Worm (Caenorhabditis elegans) whole organism, L3 larva: ENCODE measurements around the gene F21C10.9.

Experiments
- R02D3.7 ChIP-seq: fragments of 150-350 bp; optimal IDR thresholded peaks from 2 replicates; lab custom pipeline; 2014; ENCODE audit warnings: missing biosample characterization, missing genetic modification characterization
- ceh-16 ChIP-seq: sonication (generic microtip); optimal IDR thresholded peaks from 2 replicates; lab custom pipeline; 2017; ENCODE audit warnings: missing biosample characterization, missing genetic modification characterization
- ceh-82 ChIP-seq: fragments of 150-350 bp; optimal IDR thresholded peaks from 2 replicates; lab custom pipeline; 2014; ENCODE audit warnings: missing biosample characterization, missing genetic modification characterization
- ceh-9 ChIP-seq: sonication (generic microtip); optimal IDR thresholded peaks from 2 replicates; lab custom pipeline; 2018; ENCODE audit warnings: missing biosample characterization, missing genetic modification characterization
- daf-12 ChIP-seq: fragments of 150-350 bp; optimal IDR thresholded peaks from 2 replicates; lab custom pipeline; 2014; ENCODE audit warnings: missing biosample characterization, missing genetic modification reagents, missing genetic modification characterization
- egl-27 ChIP-seq: sonication (generic microtip); optimal IDR thresholded peaks from 4 replicates; lab custom pipeline; 2017; ENCODE audit warnings: missing biosample characterization, missing genetic modification reagents, missing genetic modification characterization
- egl-5 ChIP-seq: fragments of 150-350 bp; optimal IDR thresholded peaks from 2 replicates; lab custom pipeline; 2017; ENCODE audit warnings: missing biosample characterization, missing genetic modification reagents, missing genetic modification characterization, inconsistent platforms
- elt-1 ChIP-seq: fragments of 150-350 bp; optimal IDR thresholded peaks from 2 replicates; lab custom pipeline; 2014; ENCODE audit warnings: missing biosample characterization, missing genetic modification characterization
- elt-2 ChIP-seq: sonication (generic microtip); optimal IDR thresholded peaks from 2 replicates; lab custom pipeline; 2016; ENCODE audit warnings: missing genetic modification reagents, mild to moderate bottlenecking, missing genetic modification characterization, missing compliant biosample characterization
- fkh-2 ChIP-seq: fragments of 150-350 bp; optimal IDR thresholded peaks from 2 replicates; lab custom pipeline; 2014; ENCODE audit warnings: missing biosample characterization, missing genetic modification reagents, missing genetic modification characterization
- hmg-11 ChIP-seq: sonication (generic microtip); optimal IDR thresholded peaks from 2 replicates; lab custom pipeline; 2016; ENCODE audit warnings: missing genetic modification characterization, missing compliant biosample characterization
- jun-1 ChIP-seq: fragments of 150-350 bp; optimal IDR thresholded peaks from 2 replicates; lab custom pipeline; 2014; ENCODE audit warnings: missing biosample characterization, missing genetic modification reagents, missing genetic modification characterization
- lsy-12 ChIP-seq: sonication (generic microtip); optimal IDR thresholded peaks from 2 replicates; lab custom pipeline; 2016; ENCODE audit warnings: mild to moderate bottlenecking, missing genetic modification characterization, missing compliant biosample characterization
- nfya-1 ChIP-seq: sonication (generic microtip); optimal IDR thresholded peaks from 2 replicates; lab custom pipeline; 2017; ENCODE audit warnings: missing genetic modification characterization, mild to moderate bottlenecking, missing compliant biosample characterization, antibody characterized with exemption, moderate library complexity; ENCODE audit not compliant: insufficient read depth
- nhr-23 ChIP-seq: fragments of 150-350 bp; optimal IDR thresholded peaks from 2 replicates; lab custom pipeline; 2014; ENCODE audit warnings: missing biosample characterization, missing genetic modification reagents, missing genetic modification characterization
- nhr-237 ChIP-seq: fragments of 150-350 bp; optimal IDR thresholded peaks from 2 replicates; lab custom pipeline; 2014; ENCODE audit warnings: missing biosample characterization, missing genetic modification characterization
- nhr-25 ChIP-seq: sonication (generic microtip); optimal IDR thresholded peaks from 2 replicates; lab custom pipeline; 2017; ENCODE audit warnings: missing biosample characterization, missing genetic modification characterization
- nhr-43 ChIP-seq: sonication (generic microtip); optimal IDR thresholded peaks from 2 replicates; lab custom pipeline; 2016; ENCODE audit warnings: mild to moderate bottlenecking, missing genetic modification characterization, missing compliant biosample characterization; ENCODE audit not compliant: poor library complexity, severe bottlenecking
- nhr-67 ChIP-seq: fragments of 150-350 bp; optimal IDR thresholded peaks from 2 replicates; lab custom pipeline; 2014; ENCODE audit warnings: missing biosample characterization, missing genetic modification characterization
- pha-4 ChIP-seq: fragments of 150-350 bp; optimal IDR thresholded peaks from 2 replicates; lab custom pipeline; 2014; ENCODE audit warnings: missing biosample characterization, missing genetic modification reagents, missing genetic modification characterization
- pqm-1 ChIP-seq: fragments of 150-350 bp; optimal IDR thresholded peaks from 2 replicates; lab custom pipeline; 2017; ENCODE audit warnings: missing biosample characterization, missing genetic modification characterization, inconsistent platforms
- sea-2 ChIP-seq: fragments of 150-350 bp; sonication (generic microtip); optimal IDR thresholded peaks from 4 replicates; lab custom pipeline; 2014; ENCODE audit warnings: missing biosample characterization, missing genetic modification reagents, missing genetic modification characterization
- skn-1 ChIP-seq: fragments of 150-350 bp; optimal IDR thresholded peaks from 2 replicates; lab custom pipeline; 2014; ENCODE audit warnings: missing biosample characterization, missing genetic modification characterization
- snpc-4 ChIP-seq: fragments of 150-350 bp; optimal IDR thresholded peaks from 2 replicates; lab custom pipeline; 2014; ENCODE audit warnings: missing biosample characterization, missing genetic modification characterization
- tbx-2 ChIP-seq: sonication (generic microtip); optimal IDR thresholded peaks from 2 replicates; lab custom pipeline; 2016; ENCODE audit warnings: mild to moderate bottlenecking, missing genetic modification characterization, missing compliant biosample characterization
- unc-62 ChIP-seq: fragments of 150-350 bp; sonication (generic microtip); optimal IDR thresholded peaks from 4 replicates; lab custom pipeline; 2014; ENCODE audit warnings: missing biosample characterization, missing genetic modification reagents, missing genetic modification characterization
- zag-1 ChIP-seq: fragments of 150-350 bp; optimal IDR thresholded peaks from 2 replicates; lab custom pipeline; 2014; ENCODE audit warnings: missing biosample characterization, missing genetic modification characterization

F21C10.9 gene

ce11 chrV:9098280-9098973 lies at the start of gene F21C10.9:
TSS of gene F21C10.9 (minus strand) at chrV:9098696.
- peak; percentile 12 for TF ChIP-seq pha-4 (tag; lab: Kevin White, UChicago)
- peak; percentile 25 for TF ChIP-seq elt-2 (tag; lab: Kevin White, UChicago)
- TF ChIP-seq tbx-2 (tag; lab: Kevin White, UChicago), result no peak

- no peak for TF ChIP-seq jun-1 (tag; lab: Kevin White, UChicago)
- no peak for TF ChIP-seq nhr-67 (tag; lab: Kevin White, UChicago)
- no peak for TF ChIP-seq ceh-82
- TF ChIP-seq pha-4 (tag; lab: Kevin White, UChicago), result no peak
- no peak for TF ChIP-seq nhr-25 (tag; lab: Kevin White, UChicago)
- TF ChIP-seq sea-2 (GFP tag; lab: Kevin White, UChicago), result no peak
- no peak for TF ChIP-seq nhr-237 (tag; lab: Kevin White, UChicago)
- TF ChIP-seq daf-12 (tag; lab: Kevin White, UChicago), result no peak
- TF ChIP-seq hmg-11 (tag; lab: Kevin White, UChicago), result no peak
- TF ChIP-seq egl-5 (tag; lab: Kevin White, UChicago), result no peak
- no peak for TF ChIP-seq tbx-2 (tag; lab: Kevin White, UChicago)
- TF ChIP-seq nfya-1 (tag; lab: Kevin White, UChicago), result no peak
- TF ChIP-seq, all 47 proteins: peak for 0
Observed at ce11 chrV:9148151-9148550, 49.7 kb upstream of the F21C10.9 start.

DNA sequence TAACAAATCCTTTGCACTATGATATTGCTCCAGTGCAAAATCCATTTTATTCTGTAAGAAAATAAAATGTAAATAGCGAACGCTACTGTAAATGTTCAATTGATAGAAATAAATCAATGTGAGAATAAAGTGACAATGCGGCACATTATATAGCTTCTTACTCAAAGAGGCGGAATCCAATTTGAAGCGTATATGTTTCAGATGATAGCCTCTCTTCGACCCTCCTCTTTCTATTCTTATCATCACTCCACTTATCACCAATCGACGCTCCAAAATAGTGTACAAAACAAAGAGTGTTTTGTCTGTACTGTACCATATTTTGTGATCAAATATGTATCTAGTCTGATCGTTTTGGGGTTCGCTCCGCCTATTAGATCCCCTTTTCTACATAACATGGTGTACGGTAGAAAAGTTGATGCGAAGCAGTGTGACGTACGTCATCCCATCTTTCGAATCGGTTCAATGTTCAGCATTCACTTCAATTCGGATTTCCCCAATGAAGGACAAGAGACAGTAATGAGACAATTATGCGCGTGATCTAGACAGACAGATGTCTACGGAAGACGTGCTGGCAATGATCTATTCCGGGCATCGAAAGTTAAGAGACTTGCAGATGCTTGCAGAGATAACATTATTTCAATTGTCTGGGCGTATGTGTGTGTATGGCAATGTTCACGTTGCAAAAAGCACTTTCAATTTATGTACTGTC lies 48.5 kb upstream of the F21C10.9 start, which contains the start of gene spl-2:
TSS of gene spl-2 (minus strand) at position 51 of the 709 bp plus-strand sequence.
- TF ChIP-seq nhr-25 (tag; lab: Kevin White, UChicago), result peak; percentile 67
- TF ChIP-seq nfya-1 (tag; lab: Kevin White, UChicago), result peak; percentile 6
- no peak for TF ChIP-seq ceh-82
- peak; percentile 51 for TF ChIP-seq elt-1 (tag; lab: Kevin White, UChicago)
- peak; percentile 76 for TF ChIP-seq nhr-43
- TF ChIP-seq fkh-2 (tag; lab: Kevin White, UChicago), result no peak
- TF ChIP-seq pha-4 (tag; lab: Kevin White, UChicago), result no peak
- TF ChIP-seq elt-2 (tag; lab: Kevin White, UChicago), result peak; percentile 34
- peak; percentile 47 for TF ChIP-seq nhr-23 (tag; lab: Kevin White, UChicago)

ce11 chrV:9146196-9146595 lies 47.7 kb upstream of the F21C10.9 start:
- TF ChIP-seq pqm-1 (peak; percentile 13), egl-5 (tag; lab: Kevin White, UChicago) (no peak), elt-1 (tag; lab: Kevin White, UChicago) (no peak), elt-2 (tag; lab: Kevin White, UChicago) (peak; percentile 68), daf-12 (tag; lab: Kevin White, UChicago) (no peak), ceh-9 (no peak), lsy-12 (tag; lab: Kevin White, UChicago) (no peak), egl-27 (tag; lab: Kevin White, UChicago) (no peak), snpc-4 (tag; lab: Kevin White, UChicago) (no peak), skn-1 (tag; lab: Kevin White, UChicago) (no peak)

ce11 chrV:9143896-9144295 lies 45.4 kb upstream of the F21C10.9 start:
- TF ChIP-seq R02D3.7, result no peak
- peak; percentile 25 for TF ChIP-seq nhr-25 (tag; lab: Kevin White, UChicago)
- no peak for TF ChIP-seq lsy-12 (tag; lab: Kevin White, UChicago)
- TF ChIP-seq pqm-1, result no peak
- peak; percentile 5 for TF ChIP-seq nhr-23 (tag; lab: Kevin White, UChicago)
- TF ChIP-seq, all 47 proteins: peak for 2

ce11 chrV:9141297-9141696 lies 42.8 kb upstream of the F21C10.9 start, which contains the start of gene pitr-3:
TSS of gene pitr-3 (minus strand) at chrV:9141397.
- no peak for TF ChIP-seq lsy-12 (tag; lab: Kevin White, UChicago)
- no peak for TF ChIP-seq unc-62 (GFP tag; lab: Kevin White, UChicago)
- no peak for TF ChIP-seq ceh-16
- no peak for TF ChIP-seq zag-1
- no peak for TF ChIP-seq nhr-67 (tag; lab: Kevin White, UChicago)
